Fruit fly (Drosophila melanogaster): ENCODE results near the gene CG13305.

Gene CG13305

DNA sequence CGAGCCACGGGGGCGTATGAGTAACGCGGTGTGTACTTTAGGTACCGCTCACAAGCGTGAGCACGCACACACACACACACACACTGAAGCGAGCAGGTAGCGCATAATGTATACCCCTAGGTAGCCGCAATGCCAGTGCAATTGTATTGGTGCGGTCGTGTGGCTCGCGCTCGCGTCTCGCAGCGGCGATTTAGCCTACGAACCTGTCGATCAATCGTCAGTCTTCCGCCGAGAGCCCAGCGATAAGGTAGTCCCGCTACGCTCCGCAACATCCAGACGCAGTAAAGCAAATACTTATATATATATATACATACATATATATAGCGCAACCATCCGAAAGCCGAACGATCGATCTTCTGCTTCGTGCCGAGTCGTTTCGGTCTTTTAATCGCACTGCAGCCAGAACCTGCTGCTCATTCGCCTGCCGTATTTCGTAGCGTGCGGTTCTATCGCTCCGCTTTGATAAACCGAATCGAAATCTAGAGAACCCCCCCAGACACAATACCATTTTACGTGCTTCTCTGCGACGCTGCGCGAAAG, 29.0 kb upstream of the CG13305 start, which contains the start of gene hry (continued):
- peak; percentile 11 for TF ChIP-seq trem (tag; optimal IDR thresholded peaks at IDR 0.05)
- peak; percentile 69 for TF ChIP-seq chm (GFP tag; IDR thresholded peaks at IDR 0.05)
- TF ChIP-seq Trl (optimal IDR thresholded peaks at IDR 0.05) = peak in 1 of 2 experiments; percentile 40
- no peak for TF ChIP-seq Trl (GFP tag; optimal IDR thresholded peaks at IDR 0.05)
- TF ChIP-seq cato (GFP tag; optimal IDR thresholded peaks at IDR 0.05; ENCODE audit: borderline replicate concordance) = no peak
- no peak for TF ChIP-seq CG4854 (GFP tag; optimal IDR thresholded peaks at IDR 0.05)
- TF ChIP-seq PHDP (tag; optimal IDR thresholded peaks at IDR 0.05) = peak; percentile 23
- TF ChIP-seq gfzf (GFP tag; optimal IDR thresholded peaks at IDR 0.05) = no peak
- TF ChIP-seq fd102C (GFP tag; optimal IDR thresholded peaks at IDR 0.05) = peak; percentile 66
- TF ChIP-seq CG9876 (GFP tag; optimal IDR thresholded peaks at IDR 0.05) = no peak
- TF ChIP-seq B-H2 (GFP tag; optimal IDR thresholded peaks at IDR 0.05) = no peak
- no peak for TF ChIP-seq emc (GFP tag; optimal IDR thresholded peaks at IDR 0.05)
- no peak for TF ChIP-seq nerfin-1 (tag; optimal IDR thresholded peaks at IDR 0.05)
- TF ChIP-seq CG14014 (GFP tag; IDR thresholded peaks at IDR 0.05) = peak; percentile 62; the same call in 1 of the 2 replicates
- TF ChIP-seq MBD-R2 (GFP tag; IDR thresholded peaks at IDR 0.05) = no peak
- peak; percentile 58 for TF ChIP-seq jing (GFP tag; optimal IDR thresholded peaks at IDR 0.05)
- peak; percentile 27 for TF ChIP-seq CG13775 (GFP tag; optimal IDR thresholded peaks at IDR 0.05)
- peak; percentile 58 for TF ChIP-seq CG6254 (GFP tag; optimal IDR thresholded peaks at IDR 0.05)
- no peak for TF ChIP-seq Antp (GFP tag; optimal IDR thresholded peaks at IDR 0.05)
- peak; percentile 75; the same call in 1 of the 2 replicates for TF ChIP-seq Awh (GFP tag; IDR thresholded peaks at IDR 0.05)
- TF ChIP-seq CG33213 (GFP tag; optimal IDR thresholded peaks at IDR 0.05) = no peak
- TF ChIP-seq HLH4C (GFP tag; IDR thresholded peaks at IDR 0.05; ENCODE audit: partially characterized antibody) = peak; percentile 61; the same call in 1 of the 3 replicates
- TF ChIP-seq CG15514 (GFP tag; optimal IDR thresholded peaks at IDR 0.05) = peak; percentile 65
- no peak for TF ChIP-seq shn (GFP tag; optimal IDR thresholded peaks at IDR 0.05)
- peak; percentile 79 for TF ChIP-seq sens (GFP tag)
- no peak for TF ChIP-seq crp (GFP tag; optimal IDR thresholded peaks at IDR 0.05)
- peak; percentile 88 for TF ChIP-seq CG34376 (GFP tag; optimal IDR thresholded peaks at IDR 0.05)
- no peak for TF ChIP-seq bab2 (GFP tag; optimal IDR thresholded peaks at IDR 0.05)
- TF ChIP-seq D19B (GFP tag; optimal IDR thresholded peaks at IDR 0.05) = no peak
- no peak for TF ChIP-seq Elba2 (GFP tag; optimal IDR thresholded peaks at IDR 0.05)
- TF ChIP-seq HmgD (GFP tag; optimal IDR thresholded peaks at IDR 0.05) = no peak
- TF ChIP-seq CG12219 (GFP tag; optimal IDR thresholded peaks at IDR 0.05) = peak; percentile 10
- no peak for TF ChIP-seq CG1792 (GFP tag; optimal IDR thresholded peaks at IDR 0.05)
- TF ChIP-seq Ets65A (GFP tag) = no peak
- TF ChIP-seq Lhr (GFP tag; optimal IDR thresholded peaks at IDR 0.05) = no peak
- no peak for TF ChIP-seq Lpt (GFP tag; optimal IDR thresholded peaks at IDR 0.05)
- TF ChIP-seq CG17385 (GFP tag; optimal IDR thresholded peaks at IDR 0.05) = peak; percentile 49
- TF ChIP-seq CG4360 (GFP tag; IDR thresholded peaks at IDR 0.05) = peak; percentile 15; the same call in 1 of the 2 replicates
- no peak for TF ChIP-seq CG14050 (GFP tag; IDR thresholded peaks at IDR 0.05)
- TF ChIP-seq Gsc (GFP tag; IDR thresholded peaks at IDR 0.05) = no peak
- TF ChIP-seq gsb-n (tag; optimal IDR thresholded peaks at IDR 0.05) = peak; percentile 50
- TF ChIP-seq CG7786 (GFP tag; optimal IDR thresholded peaks at IDR 0.05) = no peak
- TF ChIP-seq Mes4 (GFP tag; optimal IDR thresholded peaks at IDR 0.05) = no peak
- TF ChIP-seq inv (GFP tag; IDR thresholded peaks at IDR 0.05; ENCODE audit: partially characterized antibody) = no peak
- TF ChIP-seq bcd (GFP tag; optimal IDR thresholded peaks at IDR 0.05) = peak; percentile 24
- TF ChIP-seq CG2120 (GFP tag; optimal IDR thresholded peaks at IDR 0.05) = no peak
- TF ChIP-seq CG1024 (GFP tag; IDR thresholded peaks at IDR 0.05) = no peak
- peak; percentile 1 for TF ChIP-seq dmrt99B (tag; optimal IDR thresholded peaks at IDR 0.05)
- no peak for TF ChIP-seq CG12236 (GFP tag; optimal IDR thresholded peaks at IDR 0.05)
- TF ChIP-seq sna (GFP tag; IDR thresholded peaks at IDR 0.05; ENCODE audit: partially characterized antibody) = no peak
- TF ChIP-seq odd (GFP tag; optimal IDR thresholded peaks at IDR 0.05) = peak; percentile 64
